Worm (Caenorhabditis elegans): ENCODE data around the gene ran-2.

ran-2 gene

ce11 chrIII:7933235-7933634, at the start of gene ran-2:
ran-2 (plus strand) TSS chrIII:7933535.
- TF ChIP-seq lin-35 (GFP tag; optimal IDR thresholded peaks at IDR 0.05), result peak in 1 of 2 experiments; percentile 11
- TF ChIP-seq lin-15B (tag; optimal IDR thresholded peaks at IDR 0.05), result no peak

- TF ChIP-seq elt-3 (tag; optimal IDR thresholded peaks at IDR 0.05) (no peak), nhr-76 (tag; optimal IDR thresholded peaks at IDR 0.05) (no peak), nhr-237 (tag; optimal IDR thresholded peaks at IDR 0.05) (no peak), fos-1 (tag; optimal IDR thresholded peaks at IDR 0.05) (no peak), sptf-1 (tag; optimal IDR thresholded peaks at IDR 0.05) (no peak), lin-15B (tag; optimal IDR thresholded peaks at IDR 0.05) (no peak), zip-4 (GFP tag; optimal IDR thresholded peaks at IDR 0.05) (no peak), egl-13 (tag; optimal IDR thresholded peaks at IDR 0.05) (no peak), lin-35 (GFP tag; optimal IDR thresholded peaks at IDR 0.05) (no peak), ama-1 (optimal IDR thresholded peaks at IDR 0.05) (no peak), swsn-7 (tag; optimal IDR thresholded peaks at IDR 0.05) (no peak), snu-23 (GFP tag; optimal IDR thresholded peaks at IDR 0.05) (no peak)
Observed at ce11 chrIII:7884863-7885262, 48.5 kb upstream of the ran-2 start, which contains the start of gene ZK688.11. ZK688.11 (minus strand) TSS chrIII:7884963.

ce11 chrIII:7889036-7889435, 44.3 kb upstream of the ran-2 start:
- TF ChIP-seq efl-1 (optimal IDR thresholded peaks at IDR 0.05) (no peak), efl-1 (GFP tag; optimal IDR thresholded peaks at IDR 0.05 in 1 of 2) (peak in 1 of 2 experiments; percentile 91), lin-15B (tag; optimal IDR thresholded peaks at IDR 0.05) (no peak)

ce11 chrIII:7891573-7892306, 41.6 kb upstream of the ran-2 start, which contains the start of the genes ZK688.5 and fahd-1:
ZK688.5 (minus strand) TSS chrIII:7891623.
fahd-1 (plus strand) TSS chrIII:7892256.
- TF ChIP-seq nhr-90 (tag; optimal IDR thresholded peaks at IDR 0.05; ENCODE audit: poor library complexity) (peak; percentile 49), vab-15 (tag; optimal IDR thresholded peaks at IDR 0.05) (no peak), ceh-82 (tag; optimal IDR thresholded peaks at IDR 0.05) (peak; percentile 5 to 80 (median 47)), lsy-2 (tag; optimal IDR thresholded peaks at IDR 0.05) (peak; percentile 62 to 77), nhr-85 (tag) (peak; percentile 79), F16B12.6 (tag; optimal IDR thresholded peaks at IDR 0.05) (peak; percentile 41), nhr-237 (tag; optimal IDR thresholded peaks at IDR 0.05) (peak; percentile 10), nhr-28 (tag; optimal IDR thresholded peaks at IDR 0.05) (no peak), nhr-19 (GFP tag; conservative IDR thresholded peaks at IDR 0.05) (peak; percentile 57), unc-86 (tag; optimal IDR thresholded peaks at IDR 0.05) (peak; percentile 34), fkh-10 (GFP tag; optimal IDR thresholded peaks at IDR 0.05) (no peak), tbx-2 (tag; optimal IDR thresholded peaks at IDR 0.05) (peak; percentile 62), skn-1 (tag; optimal IDR thresholded peaks at IDR 0.05) (peak; percentile 76), nhr-20 (tag; optimal IDR thresholded peaks at IDR 0.05) (peak; percentile 72), efl-1 (optimal IDR thresholded peaks at IDR 0.05) (peak; percentile 72 to 77), efl-1 (GFP tag; optimal IDR thresholded peaks at IDR 0.05 in 1 of 2) (peak; percentile 27 to 94), fkh-8 (tag; optimal IDR thresholded peaks at IDR 0.05) (peak; percentile 54), lin-14 (GFP tag; optimal IDR thresholded peaks at IDR 0.05) (peak; percentile 91), mep-1 (tag; optimal IDR thresholded peaks at IDR 0.05) (peak; percentile 70), elt-2 (tag; optimal IDR thresholded peaks at IDR 0.05) (peak; percentile 21), fos-1 (tag; optimal IDR thresholded peaks at IDR 0.05) (no peak), snpc-4 (tag; optimal IDR thresholded peaks at IDR 0.05) (peak; percentile 51), xbp-1 (tag; optimal IDR thresholded peaks at IDR 0.05) (peak; percentile 55), nhr-47 (tag; optimal IDR thresholded peaks at IDR 0.05) (peak; percentile 70), isw-1 (GFP tag; IDR thresholded peaks at IDR 0.05) (peak; percentile 35; the same call in 1 of the 2 replicates), C16A3.4 (tag; optimal IDR thresholded peaks at IDR 0.05) (peak; percentile 60), elt-3 (tag; optimal IDR thresholded peaks at IDR 0.05) (peak in 2 of 6 experiments; percentile 41 to 48), nhr-71 (tag; optimal IDR thresholded peaks at IDR 0.05) (peak; percentile 83), pax-3 (tag; optimal IDR thresholded peaks at IDR 0.05) (no peak), alr-1 (tag; optimal IDR thresholded peaks at IDR 0.05; ENCODE audit: borderline replicate concordance) (no peak), ces-1 (GFP tag; optimal IDR thresholded peaks at IDR 0.05) (no peak), mdl-1 (tag; optimal IDR thresholded peaks at IDR 0.05) (peak in 1 of 2 experiments; percentile 82), blmp-1 (tag; optimal IDR thresholded peaks at IDR 0.05) (peak; percentile 92), dsc-1 (tag; optimal IDR thresholded peaks at IDR 0.05) (peak; percentile 39), jun-1 (tag; optimal IDR thresholded peaks at IDR 0.05) (peak; percentile 46), rnt-1 (tag; optimal IDR thresholded peaks at IDR 0.05) (peak; percentile 71)
